Fruit fly (Drosophila melanogaster) whole organism: ENCODE data around the gene CG34461.

Source experiments
- CG8478 ChIP-seq: fragments of >200 bp; optimal IDR thresholded peaks from 2 replicates; lab custom pipeline; 2018; ENCODE audit warnings: inconsistent platforms
- psq ChIP-seq: fragments of >200 bp; optimal IDR thresholded peaks from 2 replicates; lab custom pipeline; 2017

dm6 chr3L:8338921-8339320, 13.3 kb downstream of the CG34461 start, which contains the start of gene Pex2:
- TF ChIP-seq CG8478 (lab: Kevin White, UChicago) (no peak), psq (lab: Kevin White, UChicago) (no peak)
